Fruit fly (Drosophila melanogaster): ENCODE data around the gene E5.

Gene E5

DNA sequence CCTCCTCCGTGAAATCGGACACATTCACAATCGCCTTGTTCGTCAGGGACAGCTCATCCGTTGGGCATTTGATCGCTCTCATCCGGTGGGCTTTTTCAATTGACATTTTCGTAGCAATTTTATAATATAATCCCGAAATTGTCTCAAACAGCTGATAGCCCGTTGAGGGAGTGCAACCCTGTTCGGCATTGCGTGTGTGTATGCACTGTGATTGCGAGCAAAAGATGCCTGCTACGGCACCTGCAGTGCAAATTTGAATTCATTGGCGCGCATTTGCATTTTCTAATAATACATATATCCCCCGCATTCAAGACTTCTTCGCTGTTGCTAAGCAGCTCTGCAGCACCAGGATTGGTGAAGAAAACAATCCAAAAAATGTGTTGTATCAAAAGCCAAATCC lies 36.9 kb downstream of the E5 start, which contains the start of gene Nsf2:
Gene Nsf2, minus strand, starts transcription at position 185 of the 400 bp plus-strand sequence.
- TF ChIP-seq D1 (tag; optimal IDR thresholded peaks at IDR 0.05), result peak; percentile 30
- TF ChIP-seq gl (tag; optimal IDR thresholded peaks at IDR 0.05), result no peak
- no peak for TF ChIP-seq CG10348 (GFP tag; IDR thresholded peaks at IDR 0.05)

DNA sequence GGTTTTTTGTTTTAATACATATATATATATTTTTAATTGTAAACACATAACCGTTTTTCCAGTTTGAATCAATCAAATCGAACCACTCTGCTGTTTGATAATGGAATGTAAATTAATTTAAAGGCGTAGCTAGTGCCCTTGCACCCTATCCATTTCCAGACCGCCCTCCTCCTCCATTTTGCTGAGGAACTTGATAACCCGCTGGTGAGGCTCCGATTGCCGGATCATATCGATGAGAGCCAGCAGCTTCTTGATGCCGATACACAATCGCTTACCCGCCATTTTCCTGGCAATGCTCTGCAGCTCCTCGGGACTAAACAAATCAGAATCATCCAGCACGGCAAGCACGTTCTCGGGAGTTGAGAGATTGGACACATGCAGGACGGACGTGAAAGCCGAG lies 40.2 kb downstream of the E5 start:
- TF ChIP-seq CG13204 (GFP tag; optimal IDR thresholded peaks at IDR 0.05) (no peak), D1 (tag; optimal IDR thresholded peaks at IDR 0.05) (no peak), CG10348 (GFP tag; IDR thresholded peaks at IDR 0.05) (no peak), Pif1B (GFP tag; optimal IDR thresholded peaks at IDR 0.05) (no peak), CG4496 (GFP tag; IDR thresholded peaks at IDR 0.05) (no peak), CG14655 (GFP tag; optimal IDR thresholded peaks at IDR 0.05) (no peak), CG8159 (tag; optimal IDR thresholded peaks at IDR 0.05) (no peak), CG12605 (GFP tag; IDR thresholded peaks at IDR 0.05) (no peak), fd96Ca (GFP tag; IDR thresholded peaks at IDR 0.05) (no peak), rn (GFP tag; IDR thresholded peaks at IDR 0.05) (no peak), CG15710 (tag; optimal IDR thresholded peaks at IDR 0.05) (no peak), Pif1A (GFP tag; optimal IDR thresholded peaks at IDR 0.05) (no peak), CG8301 (tag; optimal IDR thresholded peaks at IDR 0.05) (no peak), gl (tag; optimal IDR thresholded peaks at IDR 0.05) (no peak), CG34367 (tag; optimal IDR thresholded peaks at IDR 0.05) (no peak), CG17806 (tag; optimal IDR thresholded peaks at IDR 0.05) (no peak), Snoo (tag; optimal IDR thresholded peaks at IDR 0.05) (no peak), CG9948 (tag; optimal IDR thresholded peaks at IDR 0.05) (no peak), CG32121 (GFP tag; IDR thresholded peaks at IDR 0.05) (no peak), EcR (GFP tag; optimal IDR thresholded peaks at IDR 0.05) (no peak)

DNA sequence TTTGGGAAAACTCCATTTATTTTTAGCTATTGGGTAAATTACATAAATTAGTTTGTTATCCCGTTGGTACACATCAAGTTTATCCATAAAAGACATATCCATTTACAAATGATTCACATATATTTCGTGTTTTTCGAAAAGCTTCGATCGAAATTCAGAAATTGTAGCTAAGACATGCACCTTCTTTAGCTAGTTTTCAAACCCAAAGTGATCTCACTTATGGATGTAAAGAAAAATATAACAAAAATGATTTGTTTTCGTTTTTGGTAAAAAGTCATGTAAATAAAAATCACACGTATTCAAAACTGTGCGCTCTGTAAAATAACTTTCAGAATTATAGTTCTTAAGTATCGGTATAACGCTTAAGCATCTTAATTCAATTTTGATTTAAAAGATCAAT lies 41.2 kb downstream of the E5 start:
- no peak for TF ChIP-seq CG12605 (GFP tag; IDR thresholded peaks at IDR 0.05)
- peak; percentile 52 for TF ChIP-seq D1 (tag; optimal IDR thresholded peaks at IDR 0.05)
- no peak for TF ChIP-seq CG9948 (tag; optimal IDR thresholded peaks at IDR 0.05)
- no peak for TF ChIP-seq Pif1A (GFP tag; optimal IDR thresholded peaks at IDR 0.05)
- no peak for TF ChIP-seq CG4496 (GFP tag; IDR thresholded peaks at IDR 0.05)

DNA sequence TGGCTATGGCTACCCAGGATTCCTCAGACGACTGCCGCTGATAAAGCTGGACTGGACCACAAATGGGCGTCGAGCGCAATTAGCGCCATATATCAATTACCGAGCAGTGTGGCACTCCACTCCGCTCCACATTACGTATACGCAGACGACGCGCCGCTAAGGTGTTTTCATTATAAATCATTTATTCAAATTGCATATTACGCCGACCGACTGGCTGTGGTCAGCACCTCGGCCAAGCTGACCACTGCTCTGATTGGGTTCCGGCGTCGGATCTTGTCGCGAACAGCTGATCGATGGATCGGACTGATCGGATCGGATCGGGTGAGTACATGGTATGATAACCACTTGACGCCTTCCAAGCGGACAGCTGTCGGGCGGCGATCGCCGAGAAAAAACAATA lies 41.8 kb downstream of the E5 start:
- TF ChIP-seq CG4496 (GFP tag; IDR thresholded peaks at IDR 0.05), result peak; percentile 55; the same call in 1 of the 3 replicates
- TF ChIP-seq CG34367 (tag; optimal IDR thresholded peaks at IDR 0.05), result no peak

DNA sequence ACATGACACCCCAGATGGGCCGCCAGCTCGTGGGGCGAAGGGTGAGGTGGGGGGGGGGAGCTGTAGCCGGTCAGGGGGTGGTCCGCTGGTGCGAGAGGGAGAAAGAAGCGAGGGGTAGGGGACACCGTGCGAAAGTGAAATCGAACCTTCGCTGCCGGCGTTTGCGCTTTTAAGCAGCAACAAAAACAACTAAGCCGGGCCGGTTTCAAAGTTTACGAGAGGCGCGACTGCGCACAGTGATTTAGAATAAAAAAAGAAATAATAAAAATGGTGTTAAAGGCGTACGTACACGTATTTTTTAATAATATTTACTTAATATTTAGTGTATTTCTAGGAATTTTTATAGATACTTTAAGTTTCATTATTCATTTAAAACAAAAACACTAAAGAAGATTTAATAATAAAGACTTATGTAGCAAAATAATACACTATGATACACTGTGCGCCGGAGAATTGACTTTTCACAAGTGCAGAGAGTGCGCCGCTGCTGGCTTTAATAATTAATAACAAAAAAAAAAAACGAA lies 43.1 kb downstream of the E5 start:
- TF ChIP-seq CG8159 (tag; optimal IDR thresholded peaks at IDR 0.05) (peak; percentile 43), gl (tag; optimal IDR thresholded peaks at IDR 0.05) (no peak), CG17806 (tag; optimal IDR thresholded peaks at IDR 0.05) (peak; percentile 1), CG10348 (GFP tag; IDR thresholded peaks at IDR 0.05) (no peak), Pif1B (GFP tag; optimal IDR thresholded peaks at IDR 0.05) (peak; percentile 72), CG32121 (GFP tag; IDR thresholded peaks at IDR 0.05) (peak; percentile 90), Ets98B (GFP tag; IDR thresholded peaks at IDR 0.05) (peak; percentile 93), CG12605 (GFP tag; IDR thresholded peaks at IDR 0.05) (0 out of 2 replicates have a peak, but pooled peaks have one; percentile 22), rn (GFP tag; IDR thresholded peaks at IDR 0.05) (0 out of 2 replicates have a peak, but pooled peaks have one; percentile 21), CG9948 (tag; optimal IDR thresholded peaks at IDR 0.05) (peak; percentile 38), CG34367 (tag; optimal IDR thresholded peaks at IDR 0.05) (no peak), fd96Ca (GFP tag; IDR thresholded peaks at IDR 0.05) (peak; percentile 84), D1 (tag; optimal IDR thresholded peaks at IDR 0.05) (no peak), CG8301 (tag; optimal IDR thresholded peaks at IDR 0.05) (no peak), Pif1A (GFP tag; optimal IDR thresholded peaks at IDR 0.05) (peak; percentile 61), Snoo (tag; optimal IDR thresholded peaks at IDR 0.05) (peak; percentile 89), CG13204 (GFP tag; optimal IDR thresholded peaks at IDR 0.05) (peak; percentile 42), CG15710 (tag; optimal IDR thresholded peaks at IDR 0.05) (peak; percentile 70), CG4496 (GFP tag; IDR thresholded peaks at IDR 0.05) (no peak), CG14655 (GFP tag; optimal IDR thresholded peaks at IDR 0.05) (peak; percentile 26), EcR (GFP tag; optimal IDR thresholded peaks at IDR 0.05) (no peak)

DNA sequence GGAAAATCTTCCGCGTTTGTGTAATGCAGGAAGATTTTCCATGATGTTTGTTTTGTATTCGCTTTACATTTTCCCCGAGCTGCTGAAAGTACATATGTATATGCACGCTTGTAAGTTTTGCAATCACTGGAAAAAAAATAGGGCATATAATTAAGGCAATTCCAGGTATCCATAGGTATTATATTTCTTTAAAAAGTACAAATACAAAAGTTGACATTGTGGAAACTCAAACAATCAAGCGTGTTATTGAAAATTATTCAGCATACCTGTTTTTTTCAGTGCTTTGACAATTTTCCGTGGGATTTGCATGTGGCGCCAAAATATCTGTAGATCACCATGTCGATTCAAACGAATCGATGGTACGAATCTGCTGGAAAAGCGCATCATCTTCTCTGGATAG lies 43.7 kb downstream of the E5 start:
- TF ChIP-seq rn (GFP tag; IDR thresholded peaks at IDR 0.05), result peak; percentile 35; the same call in 1 of the 2 replicates
- TF ChIP-seq Pif1B (GFP tag; optimal IDR thresholded peaks at IDR 0.05), result no peak
- TF ChIP-seq CG32121 (GFP tag; IDR thresholded peaks at IDR 0.05), result peak; percentile 73
- no peak for TF ChIP-seq gl (tag; optimal IDR thresholded peaks at IDR 0.05)
- no peak for TF ChIP-seq CG10348 (GFP tag; IDR thresholded peaks at IDR 0.05)
- TF ChIP-seq fd96Ca (GFP tag; IDR thresholded peaks at IDR 0.05), result peak; percentile 39; the same call in 1 of the 3 replicates
- no peak for TF ChIP-seq CG12605 (GFP tag; IDR thresholded peaks at IDR 0.05)
- no peak for TF ChIP-seq EcR (GFP tag; optimal IDR thresholded peaks at IDR 0.05)
- peak; percentile 10 for TF ChIP-seq CG17806 (tag; optimal IDR thresholded peaks at IDR 0.05)
- no peak for TF ChIP-seq Snoo (tag; optimal IDR thresholded peaks at IDR 0.05)
- TF ChIP-seq Ets98B (GFP tag; IDR thresholded peaks at IDR 0.05), result peak; percentile 59
- peak; percentile 24 for TF ChIP-seq Pif1A (GFP tag; optimal IDR thresholded peaks at IDR 0.05)
- peak; percentile 6 for TF ChIP-seq CG8159 (tag; optimal IDR thresholded peaks at IDR 0.05)
- TF ChIP-seq CG8301 (tag; optimal IDR thresholded peaks at IDR 0.05), result peak; percentile 21
- TF ChIP-seq CG34367 (tag; optimal IDR thresholded peaks at IDR 0.05), result no peak
- TF ChIP-seq CG4496 (GFP tag; IDR thresholded peaks at IDR 0.05), result peak; percentile 64
- TF ChIP-seq CG13204 (GFP tag; optimal IDR thresholded peaks at IDR 0.05), result no peak
- no peak for TF ChIP-seq CG15710 (tag; optimal IDR thresholded peaks at IDR 0.05)
- TF ChIP-seq CG9948 (tag; optimal IDR thresholded peaks at IDR 0.05), result no peak
- peak; percentile 32 for TF ChIP-seq CG14655 (GFP tag; optimal IDR thresholded peaks at IDR 0.05)
- TF ChIP-seq D1 (tag; optimal IDR thresholded peaks at IDR 0.05), result no peak

All from whole organism, pupa.